Fruit fly (Drosophila melanogaster) whole organism, embryonic: ENCODE results near the gene CheB93b.

Experiments used
- CG10366 ChIP-seq: fragments of 200-800 bp; sonication (Bioruptor generic); IDR thresholded peaks from 2 replicates; pipeline ENCODE4 v1.3.6; 2022; ENCODE audit warnings: missing biosample characterization, missing genetic modification characterization
- CG11085 ChIP-seq: fragments of 200-800 bp; sonication (Bioruptor generic); IDR thresholded peaks from 2 replicates; pipeline ENCODE4 v1.3.6; 2022; ENCODE audit warnings: missing biosample characterization, missing genetic modification characterization
- CG12744 ChIP-seq: fragments of 200-800 bp; sonication (Bioruptor generic); optimal IDR thresholded peaks from 2 replicates; lab custom pipeline; 2016; ENCODE audit warnings: missing biosample characterization, missing genetic modification characterization
- CG13296 ChIP-seq: fragments of 200-800 bp; sonication (Bioruptor generic); optimal IDR thresholded peaks from 3 replicates; lab custom pipeline; 2018; ENCODE audit warnings: missing biosample characterization, mild to moderate bottlenecking, missing genetic modification characterization
- CG13424 ChIP-seq: fragments of 200-800 bp; sonication (Bioruptor generic); optimal IDR thresholded peaks from 2 replicates; lab custom pipeline; 2019; ENCODE audit warnings: missing biosample characterization, mild to moderate bottlenecking, missing genetic modification characterization, moderate library complexity
- CG14710 ChIP-seq: fragments of 200-800 bp; sonication (Bioruptor generic); optimal IDR thresholded peaks from 3 replicates; lab custom pipeline; 2019; ENCODE audit warnings: missing biosample characterization, mild to moderate bottlenecking, missing genetic modification characterization, moderate library complexity
- CG17359 ChIP-seq: fragments of 200-800 bp; sonication (Bioruptor generic); optimal IDR thresholded peaks from 3 replicates; lab custom pipeline; 2018; ENCODE audit warnings: missing biosample characterization, mild to moderate bottlenecking, missing genetic modification characterization, moderate library complexity
- CG17361 ChIP-seq: fragments of 200-800 bp; sonication (Bioruptor generic); IDR thresholded peaks from 3 replicates; pipeline ENCODE4 v1.3.6; 2022; ENCODE audit warnings: missing biosample characterization, missing genetic modification characterization
- CG18262 ChIP-seq: fragments of 200-800 bp; optimal IDR thresholded peaks from 3 replicates; lab custom pipeline; 2019; ENCODE audit warnings: missing biosample characterization, mild to moderate bottlenecking, missing genetic modification characterization, moderate library complexity
- CG1832 ChIP-seq: fragments of 200-800 bp; sonication (Bioruptor generic); optimal IDR thresholded peaks from 2 replicates; lab custom pipeline; 2017; ENCODE audit warnings: missing biosample characterization, mild to moderate bottlenecking, missing genetic modification characterization, inconsistent platforms
- CG3995 ChIP-seq: fragments of 200-800 bp; sonication (Bioruptor generic); optimal IDR thresholded peaks from 3 replicates; lab custom pipeline; 2016; ENCODE audit warnings: missing biosample characterization, missing genetic modification characterization
- CG4707 ChIP-seq: fragments of 200-800 bp; sonication (Bioruptor generic); optimal IDR thresholded peaks from 2 replicates; lab custom pipeline; 2018; ENCODE audit warnings: missing biosample characterization, mild to moderate bottlenecking, missing genetic modification characterization, moderate library complexity
- CG9876 ChIP-seq: fragments of 200-800 bp; sonication (Bioruptor generic); optimal IDR thresholded peaks from 2 replicates; lab custom pipeline; 2016; ENCODE audit warnings: missing biosample characterization, missing genetic modification characterization
- Dek ChIP-seq: fragments of 200-800 bp; sonication (Bioruptor generic); optimal IDR thresholded peaks from 3 replicates; lab custom pipeline; 2019; ENCODE audit warnings: missing biosample characterization, mild to moderate bottlenecking, missing genetic modification characterization, moderate library complexity
- Dip3 ChIP-seq: fragments of 200-800 bp; sonication (Bioruptor generic); optimal IDR thresholded peaks from 3 replicates; lab custom pipeline; 2016; ENCODE audit warnings: missing biosample characterization, missing genetic modification characterization
- Dp ChIP-seq: fragments of 200-800 bp; sonication (Bioruptor generic); optimal IDR thresholded peaks from 2 replicates; lab custom pipeline; 2018; ENCODE audit warnings: missing biosample characterization, mild to moderate bottlenecking, missing genetic modification characterization, moderate library complexity
- E2f2 ChIP-seq: fragments of 200-800 bp; sonication (Bioruptor generic); IDR thresholded peaks from 2 replicates; pipeline ENCODE4 v1.3.6; 2022; ENCODE audit warnings: missing biosample characterization, missing genetic modification characterization
- Ets65A ChIP-seq: fragments of 200-800 bp; sonication (Bioruptor generic); peaks from one replicate; lab custom pipeline; 2016; ENCODE audit warnings: missing biosample characterization, missing genetic modification characterization
- Hey ChIP-seq: fragments of 200-800 bp; sonication (Bioruptor generic); optimal IDR thresholded peaks from 3 replicates; lab custom pipeline; 2018; ENCODE audit warnings: missing biosample characterization, mild to moderate bottlenecking, missing genetic modification characterization
- HmgZ ChIP-seq: fragments of 200-800 bp; sonication (Bioruptor generic); optimal IDR thresholded peaks from 2 replicates; lab custom pipeline; 2018; ENCODE audit warnings: missing biosample characterization, mild to moderate bottlenecking, missing genetic modification characterization
- MBD-R2 ChIP-seq: fragments of 200-800 bp; sonication (Bioruptor generic); IDR thresholded peaks from 2 replicates; pipeline ENCODE4 v1.3.6; 2022; ENCODE audit warnings: missing biosample characterization, missing genetic modification characterization
- Med ChIP-seq: fragments of 200-800 bp; sonication (Bioruptor generic); peaks from one replicate; lab custom pipeline; 2016; ENCODE audit warnings: missing biosample characterization, missing genetic modification characterization, mild to moderate bottlenecking, inconsistent platforms, moderate library complexity
- Neu2 ChIP-seq: fragments of 200-800 bp; sonication (Bioruptor generic); optimal IDR thresholded peaks from 3 replicates; lab custom pipeline; 2016; ENCODE audit warnings: missing biosample characterization, missing genetic modification characterization, borderline replicate concordance
- Sry-δ ChIP-seq: fragments of 200-800 bp; sonication (Bioruptor generic); optimal IDR thresholded peaks from 2 replicates; lab custom pipeline; 2016; ENCODE audit warnings: missing biosample characterization, missing genetic modification characterization
- YL-1 ChIP-seq: fragments of 200-800 bp; sonication (Bioruptor generic); optimal IDR thresholded peaks from 3 replicates; lab custom pipeline; 2017; ENCODE audit warnings: missing biosample characterization, mild to moderate bottlenecking, missing genetic modification characterization
- ac ChIP-seq: fragments of 200-800 bp; sonication (Bioruptor generic); optimal IDR thresholded peaks from 3 replicates; lab custom pipeline; 2017; ENCODE audit warnings: missing biosample characterization, mild to moderate bottlenecking, missing genetic modification characterization
- al ChIP-seq: fragments of 200-800 bp; sonication (Bioruptor generic); IDR thresholded peaks from 2 replicates; pipeline ENCODE4 v1.3.6; 2022; ENCODE audit warnings: missing biosample characterization, missing genetic modification characterization
- aop ChIP-seq: fragments of 200-800 bp; sonication (Bioruptor generic); IDR thresholded peaks from 2 replicates; pipeline ENCODE4 v1.3.6; 2022; ENCODE audit warnings: missing biosample characterization, missing genetic modification characterization
- az2 ChIP-seq: fragments of 200-800 bp; sonication (Bioruptor generic); optimal IDR thresholded peaks from 3 replicates; lab custom pipeline; 2016; ENCODE audit warnings: missing biosample characterization, missing genetic modification characterization
- br ChIP-seq: fragments of >200 bp; optimal IDR thresholded peaks from 2 replicates; lab custom pipeline; 2017
- cas ChIP-seq: fragments of 200-800 bp; sonication (Bioruptor generic); IDR thresholded peaks from 2 replicates; pipeline ENCODE4 v1.3.6; 2022; ENCODE audit warnings: missing biosample characterization, missing genetic modification characterization
- ci ChIP-seq: fragments of 200-800 bp; sonication (Bioruptor generic); IDR thresholded peaks from 3 replicates; pipeline ENCODE4 v1.3.6; 2022; ENCODE audit warnings: missing biosample characterization, missing genetic modification characterization
- dm ChIP-seq: fragments of 200-800 bp; sonication (Bioruptor generic); optimal IDR thresholded peaks from 3 replicates; lab custom pipeline; 2016; ENCODE audit warnings: missing biosample characterization, missing genetic modification characterization
- ftz-f1 ChIP-seq: fragments of 200-800 bp; sonication (Bioruptor generic); optimal IDR thresholded peaks from 2 replicates; lab custom pipeline; 2016; ENCODE audit warnings: missing biosample characterization, missing genetic modification characterization
- fu2 ChIP-seq: fragments of 200-800 bp; sonication (Bioruptor generic); optimal IDR thresholded peaks from 2 replicates; lab custom pipeline; 2016; ENCODE audit warnings: missing biosample characterization, missing genetic modification characterization
- gcm ChIP-seq: fragments of 200-800 bp; sonication (Bioruptor generic); optimal IDR thresholded peaks from 2 replicates; lab custom pipeline; 2019; ENCODE audit warnings: missing biosample characterization, mild to moderate bottlenecking, missing genetic modification characterization, moderate library complexity
- gfzf ChIP-seq: fragments of 200-800 bp; sonication (Bioruptor generic); optimal IDR thresholded peaks from 2 replicates; lab custom pipeline; 2016; ENCODE audit warnings: missing biosample characterization, mild to moderate bottlenecking, missing genetic modification characterization, moderate library complexity
- gsb ChIP-seq: fragments of 200-800 bp; sonication (Bioruptor generic); IDR thresholded peaks from 2 replicates; pipeline ENCODE4 v1.3.6; 2022; ENCODE audit warnings: missing biosample characterization, missing genetic modification characterization
- ham ChIP-seq: fragments of 200-800 bp; sonication (Bioruptor generic); IDR thresholded peaks from 2 replicates; pipeline ENCODE4 v1.3.6; 2022; ENCODE audit warnings: missing biosample characterization, missing genetic modification characterization
- kah ChIP-seq: fragments of 200-800 bp; sonication (Bioruptor generic); optimal IDR thresholded peaks from 2 replicates; lab custom pipeline; 2018; ENCODE audit warnings: missing biosample characterization, mild to moderate bottlenecking, missing genetic modification characterization
- lab ChIP-seq: fragments of 200-800 bp; sonication (Bioruptor generic); optimal IDR thresholded peaks from 3 replicates; lab custom pipeline; 2017; ENCODE audit warnings: missing biosample characterization, missing genetic modification characterization, mild to moderate bottlenecking, moderate library complexity, missing genetic modification reagents
- lbe ChIP-seq: fragments of 200-800 bp; sonication (Bioruptor generic); optimal IDR thresholded peaks from 2 replicates; lab custom pipeline; 2016; ENCODE audit warnings: missing biosample characterization, mild to moderate bottlenecking, missing genetic modification characterization
- luna ChIP-seq: fragments of 200-800 bp; sonication (Bioruptor generic); optimal IDR thresholded peaks from 2 replicates; lab custom pipeline; 2016; ENCODE audit warnings: missing biosample characterization, missing genetic modification characterization
- nerfin-2 ChIP-seq: fragments of 200-800 bp; sonication (Bioruptor generic); IDR thresholded peaks from 2 replicates; pipeline ENCODE4 v1.3.6; 2022; ENCODE audit warnings: missing biosample characterization, missing genetic modification characterization; ENCODE audit not compliant: partially characterized antibody
- pita ChIP-seq: fragments of 200-800 bp; sonication (Bioruptor generic); optimal IDR thresholded peaks from 2 replicates; lab custom pipeline; 2017; ENCODE audit warnings: missing biosample characterization, mild to moderate bottlenecking, missing genetic modification characterization
- pzg ChIP-seq: fragments of 200-800 bp; sonication (Bioruptor generic); optimal IDR thresholded peaks from 3 replicates; lab custom pipeline; 2018; ENCODE audit warnings: missing biosample characterization, mild to moderate bottlenecking, missing genetic modification characterization, moderate library complexity
- rib ChIP-seq: fragments of 200-800 bp; sonication (Bioruptor generic); IDR thresholded peaks from 2 replicates; pipeline ENCODE4 v1.3.6; 2022; ENCODE audit warnings: missing biosample characterization, missing genetic modification characterization
- trem ChIP-seq: fragments of 200-800 bp; optimal IDR thresholded peaks from 3 replicates; lab custom pipeline; 2019; ENCODE audit warnings: missing biosample characterization, mild to moderate bottlenecking, missing genetic modification characterization, moderate library complexity
- usp ChIP-seq: fragments of >200 bp; optimal IDR thresholded peaks from 2 replicates; lab custom pipeline; 2017; ENCODE audit warnings: missing biosample characterization, missing genetic modification characterization

The CheB93b gene

DNA sequence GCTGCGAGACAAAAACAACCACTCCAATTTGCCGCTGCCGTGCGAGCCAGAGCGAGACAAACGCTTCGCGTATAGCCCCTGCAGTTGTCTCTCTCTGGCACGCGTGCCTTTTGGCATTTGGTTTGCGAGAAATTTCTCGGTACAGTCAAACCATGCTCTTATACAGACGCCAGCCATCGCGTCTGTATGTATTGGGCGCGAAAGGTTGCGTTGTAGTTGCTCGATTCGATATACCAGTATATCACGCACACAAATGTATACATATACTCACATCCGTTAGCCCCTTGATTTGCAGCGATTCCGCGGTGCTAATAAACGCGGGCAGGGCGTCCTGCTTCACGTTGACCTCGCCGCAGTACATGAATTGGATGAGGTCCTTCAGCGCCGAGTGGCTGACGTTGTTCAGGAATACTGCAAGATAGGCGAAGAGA, 32.6 kb upstream of the CheB93b start (continued):
- TF ChIP-seq lab: no peak
- TF ChIP-seq Neu2: no peak
- peak; percentile 73 for TF ChIP-seq gcm (GFP tag; lab: Kevin White, UChicago)
- peak; percentile 3 for TF ChIP-seq ftz-f1 (GFP tag; lab: Kevin White, UChicago)
- peak; percentile 96 for TF ChIP-seq CG1832 (GFP tag; lab: Kevin White, UChicago)
- no peak for TF ChIP-seq fu2
- peak; percentile 84 for TF ChIP-seq dm (GFP tag; lab: Kevin White, UChicago)
- no peak for TF ChIP-seq nerfin-2 (GFP tag; lab: Robert Waterston, UW)
- peak; percentile 37 for TF ChIP-seq Hey (tag; lab: Kevin White, UChicago)
- peak; percentile 83 for TF ChIP-seq Med (GFP tag; lab: Kevin White, UChicago)
- peak; percentile 50 for TF ChIP-seq Dp (GFP tag; lab: Kevin White, UChicago)
- no peak for TF ChIP-seq CG10366 (GFP tag; lab: Robert Waterston, UW)

DNA sequence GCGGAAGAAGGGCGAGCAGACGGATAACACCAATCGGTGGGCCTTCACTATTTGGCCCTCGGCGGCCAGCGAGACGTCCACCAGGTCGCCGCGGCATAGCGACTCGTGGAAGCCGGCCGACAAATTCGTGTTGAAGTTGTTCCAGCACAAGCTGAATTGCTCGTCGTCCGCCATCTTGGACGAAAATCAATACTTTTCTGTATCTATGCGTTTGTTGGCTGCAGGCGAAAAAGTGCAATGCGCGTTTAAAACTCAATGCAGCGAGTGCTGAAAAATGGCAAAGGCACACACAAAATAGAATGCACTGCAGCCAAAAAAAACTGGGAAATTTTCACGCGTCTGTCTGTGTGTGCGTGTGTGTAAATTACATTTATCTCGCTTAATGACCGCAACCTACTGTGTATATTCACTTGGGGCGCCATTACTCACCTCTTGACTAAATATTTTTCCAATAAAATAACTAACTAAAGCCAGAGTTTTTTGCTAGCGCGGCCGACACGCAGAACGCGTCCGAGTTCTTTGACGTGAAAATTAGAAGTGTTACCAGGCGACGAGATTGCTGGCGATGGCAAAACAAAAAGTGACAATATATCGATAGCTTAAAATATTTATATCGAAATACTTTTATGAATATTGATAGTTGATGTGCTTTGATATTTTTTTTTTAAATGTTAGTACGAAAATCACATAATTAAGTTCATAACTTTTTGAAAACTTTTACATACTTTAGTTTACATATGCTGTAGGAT, 31.9 kb upstream of the CheB93b start:
- TF ChIP-seq kah (no peak), Dip3 (GFP tag; lab: Kevin White, UChicago) (no peak), lbe (peak; percentile 64), CG13424 (peak; percentile 33), ac (GFP tag; lab: Kevin White, UChicago) (peak; percentile 10), HmgZ (tag; lab: Kevin White, UChicago) (peak; percentile 38), trem (tag; lab: Kevin White, UChicago) (peak; percentile 5), ci (GFP tag; lab: Robert Waterston, UW) (peak; percentile 38; the same call in 1 of the 3 replicates), CG13296 (GFP tag; lab: Kevin White, UChicago) (peak; percentile 20), Sry-δ (peak; percentile 85), aop (GFP tag; lab: Robert Waterston, UW) (no peak), CG3995 (GFP tag; lab: Kevin White, UChicago) (peak; percentile 99), E2f2 (GFP tag; lab: Robert Waterston, UW) (peak; percentile 43), CG18262 (tag; lab: Kevin White, UChicago) (no peak), az2 (GFP tag; lab: Kevin White, UChicago) (no peak), CG12744 (no peak), pzg (peak; percentile 67), CG14710 (peak; percentile 46), ham (GFP tag; lab: Robert Waterston, UW) (no peak), CG11085 (GFP tag; lab: Robert Waterston, UW) (no peak), al (GFP tag; lab: Robert Waterston, UW) (no peak), CG4707 (GFP tag; lab: Kevin White, UChicago) (no peak), CG17361 (peak; percentile 30; the same call in 1 of the 3 replicates), CG9876 (GFP tag; lab: Kevin White, UChicago) (no peak), Dek (tag; lab: Kevin White, UChicago) (peak; percentile 39), usp (GFP tag; lab: Kevin White, UChicago) (no peak), cas (GFP tag; lab: Robert Waterston, UW) (no peak), rib (0 out of 2 replicates have a peak, but pooled peaks have one; percentile 12), YL-1 (GFP tag; lab: Kevin White, UChicago) (peak; percentile 4), br (lab: Kevin White, UChicago) (no peak), gsb (GFP tag; lab: Robert Waterston, UW) (no peak), CG17359 (peak; percentile 1), MBD-R2 (GFP tag; lab: Robert Waterston, UW) (peak; percentile 9; the same call in 1 of the 2 replicates), pita (no peak), luna (GFP tag; lab: Kevin White, UChicago) (no peak), Ets65A (peak; percentile 88), gfzf (GFP tag; lab: Kevin White, UChicago) (peak; percentile 51)
